Worm (Caenorhabditis elegans): ENCODE results near the gene grl-12.

Gene grl-12

ce11 chrV:8641266-8641665 is 4.5 kb upstream of the grl-12 start, which contains the start of gene F28A12.3:
TSS of gene F28A12.3 (minus strand) at chrV:8641366.
- TF ChIP-seq nhr-237 (tag; optimal IDR thresholded peaks at IDR 0.05): no peak
- no peak for TF ChIP-seq tbx-8 (GFP tag; optimal IDR thresholded peaks at IDR 0.05)
- TF ChIP-seq ham-2 (GFP tag; optimal IDR thresholded peaks at IDR 0.05): no peak
- no peak for TF ChIP-seq mls-2 (tag; optimal IDR thresholded peaks at IDR 0.05)
- no peak for TF ChIP-seq zip-8 (tag; optimal IDR thresholded peaks at IDR 0.05)
- TF ChIP-seq pha-4 (tag; optimal IDR thresholded peaks at IDR 0.05): no peak
- TF ChIP-seq ceh-83 (GFP tag; optimal IDR thresholded peaks at IDR 0.05): no peak
- TF ChIP-seq unc-62 (GFP tag; optimal IDR thresholded peaks at IDR 0.05): no peak
- TF ChIP-seq nhr-2 (tag; optimal IDR thresholded peaks at IDR 0.05): no peak
- no peak for TF ChIP-seq M03D4.4 (tag; optimal IDR thresholded peaks at IDR 0.05)
- no peak for TF ChIP-seq drap-1 (GFP tag; optimal IDR thresholded peaks at IDR 0.05)
- no peak for TF ChIP-seq unc-120 (tag; optimal IDR thresholded peaks at IDR 0.05; ENCODE audit: poor library complexity, severe bottlenecking)
- no peak for TF ChIP-seq lsy-2 (tag; optimal IDR thresholded peaks at IDR 0.05)
- TF ChIP-seq ztf-11 (tag; optimal IDR thresholded peaks at IDR 0.05): no peak
- no peak for TF ChIP-seq mab-5 (tag; optimal IDR thresholded peaks at IDR 0.05)
- TF ChIP-seq elt-3 (tag; optimal IDR thresholded peaks at IDR 0.05): no peak
- TF ChIP-seq cnd-1 (tag; optimal IDR thresholded peaks at IDR 0.05): no peak
- no peak for TF ChIP-seq nhr-76 (tag; optimal IDR thresholded peaks at IDR 0.05)

- TF ChIP-seq M03D4.4 (tag; optimal IDR thresholded peaks at IDR 0.05) (no peak), sptf-1 (tag; optimal IDR thresholded peaks at IDR 0.05) (no peak), ztf-11 (tag; optimal IDR thresholded peaks at IDR 0.05) (no peak), nhr-237 (tag; optimal IDR thresholded peaks at IDR 0.05) (no peak), elt-3 (tag; optimal IDR thresholded peaks at IDR 0.05) (no peak), nhr-2 (tag; optimal IDR thresholded peaks at IDR 0.05) (no peak), zip-8 (tag; optimal IDR thresholded peaks at IDR 0.05) (no peak), lsy-2 (tag; optimal IDR thresholded peaks at IDR 0.05) (no peak), flh-1 (GFP tag; optimal IDR thresholded peaks at IDR 0.05) (no peak), elt-1 (tag; optimal IDR thresholded peaks at IDR 0.05; ENCODE audit: borderline replicate concordance, insufficient read depth) (no peak), mab-5 (tag; optimal IDR thresholded peaks at IDR 0.05) (no peak), lin-13 (tag; optimal IDR thresholded peaks at IDR 0.05) (no peak), ceh-39 (tag; optimal IDR thresholded peaks at IDR 0.05) (no peak), unc-62 (GFP tag; optimal IDR thresholded peaks at IDR 0.05) (no peak), blmp-1 (tag; optimal IDR thresholded peaks at IDR 0.05) (no peak)
Measured at ce11 chrV:8637666-8638271, 962 bp upstream of the grl-12 start, which contains the start of the genes F28A12.10 and acd-4. TSS of gene F28A12.10 (minus strand) at chrV:8637766. TSS of gene acd-4 (plus strand) at chrV:8638221.

- TF ChIP-seq cnd-1 (tag; optimal IDR thresholded peaks at IDR 0.05) (no peak), mab-5 (tag; optimal IDR thresholded peaks at IDR 0.05) (no peak)
Measured at ce11 chrV:8635575-8635974, 1.2 kb downstream of the grl-12 start, which contains the start of gene oac-29. TSS of gene oac-29 (minus strand) at chrV:8635675.

ce11 chrV:8632788-8633187 is 4.0 kb downstream of the grl-12 start:
- TF ChIP-seq hlh-1 (tag; optimal IDR thresholded peaks at IDR 0.05) (no peak), ztf-11 (tag; optimal IDR thresholded peaks at IDR 0.05) (no peak), ceh-39 (tag; optimal IDR thresholded peaks at IDR 0.05) (no peak), sptf-1 (tag; optimal IDR thresholded peaks at IDR 0.05) (no peak), mep-1 (tag; optimal IDR thresholded peaks at IDR 0.05) (no peak), mab-5 (tag; optimal IDR thresholded peaks at IDR 0.05) (no peak), ces-1 (GFP tag; optimal IDR thresholded peaks at IDR 0.05) (no peak), pha-4 (tag; optimal IDR thresholded peaks at IDR 0.05) (no peak), nhr-12 (tag; optimal IDR thresholded peaks at IDR 0.05) (no peak)

DNA sequence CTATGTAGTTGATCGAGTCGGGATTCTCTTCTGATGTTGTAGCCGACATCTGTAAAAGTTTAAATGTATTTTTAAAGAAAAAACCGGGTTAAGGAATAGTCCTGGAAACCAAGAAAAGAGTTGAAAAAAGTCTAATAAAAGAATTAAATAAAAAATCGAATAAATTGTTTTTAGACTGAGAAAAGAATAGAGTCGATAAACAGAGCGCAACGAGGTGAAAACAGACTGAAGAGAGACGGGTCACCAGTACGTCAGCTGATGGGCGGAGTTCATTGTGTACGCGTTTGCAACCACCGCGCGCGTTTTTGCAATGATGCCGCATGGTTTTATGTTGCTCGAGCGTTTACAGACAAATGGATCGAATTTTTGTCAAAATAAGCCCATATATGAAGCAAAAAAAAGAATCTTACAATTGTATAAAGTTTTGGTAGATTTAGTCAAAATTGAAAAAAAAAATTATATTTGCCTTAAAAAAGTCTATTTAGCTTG is 5.5 kb downstream of the grl-12 start, which contains the start of gene atg-18:
Gene atg-18 (minus strand): TSS at position 51 of the 489 bp plus-strand sequence.
- TF ChIP-seq lin-13 (tag; optimal IDR thresholded peaks at IDR 0.05): peak; percentile 50
- TF ChIP-seq ham-2 (GFP tag; optimal IDR thresholded peaks at IDR 0.05): peak; percentile 18
- TF ChIP-seq elt-3 (tag; optimal IDR thresholded peaks at IDR 0.05): no peak
- no peak for TF ChIP-seq ces-1 (GFP tag; optimal IDR thresholded peaks at IDR 0.05)
- TF ChIP-seq nhr-237 (tag; optimal IDR thresholded peaks at IDR 0.05): peak; percentile 11
- peak; percentile 67 for TF ChIP-seq ceh-43 (GFP tag; optimal IDR thresholded peaks at IDR 0.05)
- TF ChIP-seq zip-8 (tag; optimal IDR thresholded peaks at IDR 0.05): no peak
- TF ChIP-seq mab-5 (tag; optimal IDR thresholded peaks at IDR 0.05): peak; percentile 52
- TF ChIP-seq ztf-11 (tag; optimal IDR thresholded peaks at IDR 0.05): peak; percentile 10
- TF ChIP-seq hlh-1 (tag; optimal IDR thresholded peaks at IDR 0.05): peak; percentile 86
- peak; percentile 62 for TF ChIP-seq drap-1 (GFP tag; optimal IDR thresholded peaks at IDR 0.05)
- TF ChIP-seq unc-120 (tag; optimal IDR thresholded peaks at IDR 0.05; ENCODE audit: poor library complexity, severe bottlenecking): peak; percentile 33
- TF ChIP-seq ceh-39 (tag; optimal IDR thresholded peaks at IDR 0.05): peak; percentile 12
- TF ChIP-seq cnd-1 (tag; optimal IDR thresholded peaks at IDR 0.05): peak; percentile 53
- TF ChIP-seq nhr-12 (tag; optimal IDR thresholded peaks at IDR 0.05): no peak
- peak; percentile 11 for TF ChIP-seq nhr-2 (tag; optimal IDR thresholded peaks at IDR 0.05)
- peak; percentile 18 for TF ChIP-seq unc-62 (GFP tag; optimal IDR thresholded peaks at IDR 0.05)
- TF ChIP-seq bed-3 (GFP tag; optimal IDR thresholded peaks at IDR 0.05): peak; percentile 22
- peak; percentile 41 for TF ChIP-seq blmp-1 (tag; optimal IDR thresholded peaks at IDR 0.05)
- no peak for TF ChIP-seq sptf-1 (tag; optimal IDR thresholded peaks at IDR 0.05)
- peak; percentile 39 for TF ChIP-seq lsy-2 (tag; optimal IDR thresholded peaks at IDR 0.05)
- peak; percentile 45 for TF ChIP-seq mep-1 (tag; optimal IDR thresholded peaks at IDR 0.05)
- TF ChIP-seq lin-32 (GFP tag; optimal IDR thresholded peaks at IDR 0.05): peak; percentile 18
- no peak for TF ChIP-seq snpc-4 (tag; optimal IDR thresholded peaks at IDR 0.05)
- TF ChIP-seq pha-4 (tag; optimal IDR thresholded peaks at IDR 0.05): peak; percentile 36
- TF ChIP-seq ceh-83 (GFP tag; optimal IDR thresholded peaks at IDR 0.05): peak; percentile 75

Measured in whole organism, mixed stage, embryonic.